Worm (Caenorhabditis elegans): ENCODE data around the gene Y32H12A.7.
A peak's percentile ranks its signal among the peaks of the same experiment; 100 is the strongest.

Y32H12A.7 gene

DNA sequence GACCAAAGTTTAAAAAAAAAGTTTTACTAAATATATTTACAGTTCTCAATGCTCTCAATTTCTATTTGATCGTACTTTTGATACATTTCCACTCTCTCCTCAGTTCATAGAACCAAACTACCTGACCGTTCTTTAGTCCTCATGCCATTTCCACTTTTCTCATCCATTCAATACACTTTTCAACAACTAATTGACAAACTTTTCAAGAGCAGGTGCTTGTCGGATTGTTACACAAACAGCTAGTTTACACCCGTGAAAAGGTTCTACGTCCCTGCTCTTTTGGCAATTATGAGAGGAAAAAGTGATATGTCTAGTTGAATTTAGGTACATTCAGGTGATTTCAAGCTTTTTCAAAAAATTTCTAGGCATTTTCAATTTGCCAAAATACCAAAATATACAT, 32.7 kb upstream of the Y32H12A.7 start:
- TF ChIP-seq pha-4 (tag; optimal IDR thresholded peaks at IDR 0.05) (peak; percentile 43), nhr-25 (tag; optimal IDR thresholded peaks at IDR 0.05) (no peak)

DNA sequence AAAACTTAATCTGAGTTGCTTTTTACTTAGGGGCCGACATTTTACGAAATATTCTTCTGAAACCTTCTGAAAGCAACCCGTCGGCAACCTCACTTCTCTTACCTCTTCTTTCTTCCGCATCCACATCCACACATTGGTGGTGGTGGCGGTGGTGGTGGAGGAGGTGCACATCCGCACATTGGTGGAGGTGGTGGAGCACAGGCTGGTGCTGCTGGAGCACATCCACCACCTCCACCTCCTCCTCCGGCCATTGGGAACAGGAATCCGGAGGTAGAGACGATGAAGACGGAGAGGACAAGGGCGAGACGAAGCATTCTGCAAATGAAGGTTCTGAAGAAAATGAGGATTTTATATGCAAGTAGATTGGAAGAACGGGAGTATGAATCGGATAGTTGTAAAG, 28.5 kb upstream of the Y32H12A.7 start, which contains the start of gene grl-22:
grl-22 (minus strand) TSS at position 332 of the 400 bp plus-strand sequence.
- TF ChIP-seq egl-27 (tag; optimal IDR thresholded peaks at IDR 0.05) (no peak), lin-15B (tag; optimal IDR thresholded peaks at IDR 0.05) (no peak), fos-1 (tag; optimal IDR thresholded peaks at IDR 0.05) (no peak), pqm-1 (tag; optimal IDR thresholded peaks at IDR 0.05) (no peak), unc-39 (tag; optimal IDR thresholded peaks at IDR 0.05) (no peak)

ce11 chrIII:5407588-5407987, 22.4 kb upstream of the Y32H12A.7 start, which contains the start of gene W03A5.1:
W03A5.1 (plus strand) TSS chrIII:5407888.
- TF ChIP-seq tbx-2 (tag; optimal IDR thresholded peaks at IDR 0.05) = no peak
- no peak for TF ChIP-seq nhr-11 (tag; optimal IDR thresholded peaks at IDR 0.05)
- no peak for TF ChIP-seq lin-15B (tag; optimal IDR thresholded peaks at IDR 0.05)

DNA sequence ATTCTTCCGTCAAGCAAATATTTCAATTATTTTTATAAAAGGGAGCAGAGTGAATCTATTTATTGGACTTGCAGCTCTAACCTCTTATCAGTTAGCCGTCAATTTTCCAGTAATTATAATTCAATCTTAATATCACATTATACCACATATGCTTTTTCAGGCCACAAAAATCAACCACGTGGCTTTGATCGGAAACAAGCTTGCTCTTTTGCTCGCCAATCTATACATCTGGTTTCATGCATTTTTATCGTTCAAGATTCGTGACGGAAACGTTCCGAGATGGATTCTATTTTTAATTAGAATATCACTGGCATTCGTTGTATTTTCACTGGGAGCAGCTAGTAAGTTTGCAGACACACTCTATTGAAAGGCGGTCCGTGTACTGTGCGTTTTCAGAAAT, 21.8 kb upstream of the Y32H12A.7 start:
- TF ChIP-seq snpc-4 (tag; optimal IDR thresholded peaks at IDR 0.05) (no peak), lin-15B (tag; optimal IDR thresholded peaks at IDR 0.05) (no peak), egl-27 (tag; optimal IDR thresholded peaks at IDR 0.05) (no peak), mdl-1 (tag; optimal IDR thresholded peaks at IDR 0.05) (no peak), tbx-2 (tag; optimal IDR thresholded peaks at IDR 0.05) (no peak), lsy-12 (tag; optimal IDR thresholded peaks at IDR 0.05) (no peak), elt-3 (tag; optimal IDR thresholded peaks at IDR 0.05) (no peak), ztf-4 (tag; optimal IDR thresholded peaks at IDR 0.05) (no peak)

ce11 chrIII:5406314-5406713, 21.1 kb upstream of the Y32H12A.7 start:
- TF ChIP-seq elt-1 (tag; optimal IDR thresholded peaks at IDR 0.05) (no peak), daf-12 (tag; optimal IDR thresholded peaks at IDR 0.05) (no peak), fos-1 (tag; optimal IDR thresholded peaks at IDR 0.05) (no peak), nhr-28 (tag; optimal IDR thresholded peaks at IDR 0.05) (no peak), egl-27 (tag; optimal IDR thresholded peaks at IDR 0.05) (no peak), lin-15B (tag; optimal IDR thresholded peaks at IDR 0.05) (no peak), nhr-43 (tag; optimal IDR thresholded peaks at IDR 0.05; ENCODE audit: poor library complexity, severe bottlenecking) (no peak), lsy-12 (tag; optimal IDR thresholded peaks at IDR 0.05) (no peak)

ce11 chrIII:5405628-5406084, 20.4 kb upstream of the Y32H12A.7 start, which contains the start of the genes W03A5.2 and Y32H12A.8:
W03A5.2 (plus strand) TSS chrIII:5406034.
Y32H12A.8 (minus strand) TSS chrIII:5406037.
- TF ChIP-seq lin-39 (tag; optimal IDR thresholded peaks at IDR 0.05) (peak; percentile 30), unc-39 (tag; optimal IDR thresholded peaks at IDR 0.05) (no peak), R02D3.7 (tag; optimal IDR thresholded peaks at IDR 0.05) (no peak), nfya-1 (tag; optimal IDR thresholded peaks at IDR 0.05; ENCODE audit: insufficient read depth) (peak; percentile 79), ZK546.5 (tag; optimal IDR thresholded peaks at IDR 0.05) (no peak), elt-2 (tag; optimal IDR thresholded peaks at IDR 0.05) (peak; percentile 41), nhr-25 (tag; optimal IDR thresholded peaks at IDR 0.05) (peak; percentile 47), pha-4 (tag; optimal IDR thresholded peaks at IDR 0.05) (peak; percentile 62), lin-15B (tag; optimal IDR thresholded peaks at IDR 0.05) (peak; percentile 68), jun-1 (tag; optimal IDR thresholded peaks at IDR 0.05) (no peak), hmg-11 (tag; optimal IDR thresholded peaks at IDR 0.05) (peak; percentile 34)

ce11 chrIII:5404998-5405397, 19.8 kb upstream of the Y32H12A.7 start:
- TF ChIP-seq elt-2 (tag; optimal IDR thresholded peaks at IDR 0.05) = no peak
- TF ChIP-seq nhr-67 (tag; optimal IDR thresholded peaks at IDR 0.05) = no peak
- TF ChIP-seq ceh-82 (tag; optimal IDR thresholded peaks at IDR 0.05) = no peak
- no peak for TF ChIP-seq elt-1 (tag; optimal IDR thresholded peaks at IDR 0.05)
- TF ChIP-seq jun-1 (tag; optimal IDR thresholded peaks at IDR 0.05) = no peak

DNA sequence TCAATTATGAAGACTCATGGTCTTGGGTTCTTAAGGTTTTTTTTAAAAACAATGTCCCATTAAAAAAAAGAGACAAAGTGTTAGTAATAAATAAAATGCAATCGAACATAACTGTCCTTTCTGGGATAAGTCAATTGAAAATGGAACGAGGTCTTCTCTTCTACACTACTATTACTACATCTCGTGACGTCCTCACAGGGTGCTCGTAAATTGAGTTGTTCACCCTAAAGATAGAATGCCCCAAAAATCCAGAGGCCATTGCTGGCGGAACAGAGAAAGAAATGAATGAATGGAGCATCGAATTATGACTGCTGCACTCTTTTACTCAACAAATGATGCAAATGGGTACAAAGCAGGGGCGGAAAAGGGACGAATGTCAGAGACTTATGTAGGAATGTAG, 17.2 kb upstream of the Y32H12A.7 start:
- no peak for TF ChIP-seq egl-5 (tag; optimal IDR thresholded peaks at IDR 0.05)
- no peak for TF ChIP-seq hmg-11 (tag; optimal IDR thresholded peaks at IDR 0.05)
- no peak for TF ChIP-seq pqm-1 (tag; optimal IDR thresholded peaks at IDR 0.05)
- no peak for TF ChIP-seq nfya-1 (tag; optimal IDR thresholded peaks at IDR 0.05; ENCODE audit: insufficient read depth)
- no peak for TF ChIP-seq ztf-4 (tag; optimal IDR thresholded peaks at IDR 0.05)
- TF ChIP-seq nhr-23 (tag; optimal IDR thresholded peaks at IDR 0.05) = no peak
- TF ChIP-seq elt-3 (tag; optimal IDR thresholded peaks at IDR 0.05) = no peak
- no peak for TF ChIP-seq ZK546.5 (tag; optimal IDR thresholded peaks at IDR 0.05)
- TF ChIP-seq nhr-28 (tag; optimal IDR thresholded peaks at IDR 0.05) = no peak
- TF ChIP-seq mml-1 (tag; optimal IDR thresholded peaks at IDR 0.05) = no peak
- TF ChIP-seq ama-1 (optimal IDR thresholded peaks at IDR 0.05) = no peak
- no peak for TF ChIP-seq zag-1 (tag; optimal IDR thresholded peaks at IDR 0.05)
- TF ChIP-seq snpc-4 (tag; optimal IDR thresholded peaks at IDR 0.05) = no peak
- TF ChIP-seq ztf-11 (tag; optimal IDR thresholded peaks at IDR 0.05) = no peak
- TF ChIP-seq elt-2 (tag; optimal IDR thresholded peaks at IDR 0.05) = no peak
- no peak for TF ChIP-seq ceh-9 (tag; optimal IDR thresholded peaks at IDR 0.05)
- no peak for TF ChIP-seq lsy-12 (tag; optimal IDR thresholded peaks at IDR 0.05)
- TF ChIP-seq eor-1 (tag; optimal IDR thresholded peaks at IDR 0.05) = no peak
- no peak for TF ChIP-seq lin-15B (tag; optimal IDR thresholded peaks at IDR 0.05)
- no peak for TF ChIP-seq tbx-2 (tag; optimal IDR thresholded peaks at IDR 0.05)

Data from whole organism, L3 larva.